Worm (Caenorhabditis elegans) whole organism, early embryonic: ENCODE measurements around the gene trpp-11.

Experiments
- B0310.2 ChIP-seq: sonication (generic microtip); optimal IDR thresholded peaks from 2 replicates; lab custom pipeline; 2016; ENCODE audit warnings: mild to moderate bottlenecking, missing genetic modification characterization, missing compliant biosample characterization
- F13C5.2 ChIP-seq: sonication (generic microtip); optimal IDR thresholded peaks from 2 replicates; lab custom pipeline; 2017; ENCODE audit warnings: mild to moderate bottlenecking, missing genetic modification characterization, inconsistent platforms, missing compliant biosample characterization
- aly-1 ChIP-seq: sonication (generic microtip); optimal IDR thresholded peaks from 2 replicates; lab custom pipeline; 2016; ENCODE audit warnings: missing genetic modification characterization, missing compliant biosample characterization
- ama-1 ChIP-seq: fragments of 150-350 bp; optimal IDR thresholded peaks from 2 replicates; lab custom pipeline; 2014
- ceh-13 ChIP-seq: fragments of 200-800 bp; sonication (Bioruptor generic); optimal IDR thresholded peaks from 2 replicates; lab custom pipeline; 2018; ENCODE audit warnings: mild to moderate bottlenecking, missing genetic modification characterization, missing compliant biosample characterization
- ceh-36 ChIP-seq: sonication (generic microtip); optimal IDR thresholded peaks from 2 replicates; lab custom pipeline; 2016; ENCODE audit warnings: missing genetic modification characterization, inconsistent platforms, missing compliant biosample characterization
- ets-7 ChIP-seq: sonication (generic microtip); optimal IDR thresholded peaks from 2 replicates; lab custom pipeline; 2016; ENCODE audit warnings: missing genotype, missing genetic modification characterization, missing compliant biosample characterization
- flt-1 ChIP-seq: fragments of 200-800 bp; sonication (Bioruptor generic); IDR thresholded peaks from 2 replicates; pipeline ENCODE4 v1.3.6; 2022; ENCODE audit warnings: missing genetic modification characterization, missing compliant biosample characterization
- hmbx-1 ChIP-seq: sonication (generic microtip); optimal IDR thresholded peaks from 2 replicates; lab custom pipeline; 2016; ENCODE audit warnings: mild to moderate bottlenecking, missing genetic modification characterization, missing compliant biosample characterization
- hmg-4 ChIP-seq: fragments of 200-800 bp; sonication (Bioruptor generic); optimal IDR thresholded peaks from 2 replicates; lab custom pipeline; 2018; ENCODE audit warnings: mild to moderate bottlenecking, missing genetic modification characterization, missing compliant biosample characterization
- hnd-1 ChIP-seq: sonication (generic microtip); optimal IDR thresholded peaks from 2 replicates; lab custom pipeline; 2016; ENCODE audit warnings: missing genetic modification characterization, missing compliant biosample characterization
- pes-1 ChIP-seq: fragments of 200-800 bp; sonication (Bioruptor generic); IDR thresholded peaks from 2 replicates; pipeline ENCODE4 v1.3.6; 2022; ENCODE audit warnings: missing genetic modification reagents, missing genetic modification characterization, missing compliant biosample characterization
- scrt-1 ChIP-seq: fragments of 200-800 bp; sonication (Bioruptor generic); IDR thresholded peaks from 2 replicates; pipeline ENCODE4 v1.3.6; 2022; ENCODE audit warnings: missing genetic modification characterization, missing compliant biosample characterization
- sea-1 ChIP-seq: fragments of 200-800 bp; sonication (Bioruptor generic); conservative IDR thresholded peaks from 2 replicates; pipeline ENCODE4 v1.3.6; 2022; ENCODE audit warnings: missing genetic modification characterization, missing compliant biosample characterization
- tbx-11 ChIP-seq: fragments of 200-800 bp; sonication (Bioruptor generic); IDR thresholded peaks from 2 replicates; pipeline ENCODE4 v1.3.6; 2022; ENCODE audit warnings: missing genetic modification characterization, missing compliant biosample characterization
- tbx-37 ChIP-seq: fragments of 200-800 bp; sonication (Bioruptor generic); conservative IDR thresholded peaks from 2 replicates; pipeline ENCODE4 v1.3.6; 2022; ENCODE audit warnings: missing genetic modification reagents, missing genetic modification characterization, missing compliant biosample characterization
- tra-4 ChIP-seq: sonication (generic microtip); optimal IDR thresholded peaks from 2 replicates; lab custom pipeline; 2017; ENCODE audit warnings: missing genetic modification characterization, missing compliant biosample characterization

The trpp-11 gene

DNA sequence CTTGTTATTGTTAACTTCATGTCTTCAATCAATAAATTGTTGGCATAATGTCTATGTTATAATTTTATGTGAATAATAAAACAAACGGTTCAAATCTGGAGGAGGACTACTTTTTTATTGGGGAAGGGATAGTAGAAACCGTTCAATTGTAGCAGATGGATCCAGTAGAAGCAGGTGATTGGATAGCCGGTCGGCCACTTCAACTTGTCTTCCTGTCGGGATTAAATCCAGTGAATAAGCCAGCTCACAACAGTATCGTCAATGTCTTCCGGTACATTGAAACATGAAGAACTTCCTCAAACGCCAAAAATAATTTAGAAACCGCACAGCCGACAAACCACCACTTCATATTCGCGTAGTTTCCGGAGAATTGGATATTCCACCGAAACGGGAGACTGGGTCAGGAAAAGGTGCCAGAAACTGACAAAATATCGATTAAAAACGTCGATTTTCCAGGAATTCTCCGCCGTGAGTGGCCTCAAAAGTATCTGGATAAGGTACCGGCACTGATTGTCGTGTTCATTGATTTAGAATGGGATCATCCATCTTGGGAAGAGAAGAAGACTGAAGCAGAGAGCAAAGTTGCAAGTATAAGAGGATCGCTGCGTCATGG lies at the start of gene trpp-11:
Gene trpp-11, plus strand, starts transcription at position 153 of the 613 bp plus-strand sequence.
- TF ChIP-seq hnd-1 (tag; lab: Kevin White, UChicago) (no peak), ets-7 (tag; lab: Kevin White, UChicago) (no peak), hmg-4 (no peak), tra-4 (no peak), ceh-36 (no peak), scrt-1 (GFP tag; lab: Robert Waterston, UW) (no peak), tbx-37 (GFP tag; lab: Robert Waterston, UW) (no peak), ama-1 (lab: Kevin White, UChicago) (no peak), F13C5.2 (tag; lab: Kevin White, UChicago) (no peak), pes-1 (GFP tag; lab: Robert Waterston, UW) (no peak), flt-1 (no peak), hmbx-1 (tag; lab: Kevin White, UChicago) (no peak), aly-1 (tag; lab: Kevin White, UChicago) (no peak), B0310.2 (tag; lab: Kevin White, UChicago) (no peak), tbx-11 (no peak), sea-1 (GFP tag; lab: Robert Waterston, UW) (no peak)

DNA sequence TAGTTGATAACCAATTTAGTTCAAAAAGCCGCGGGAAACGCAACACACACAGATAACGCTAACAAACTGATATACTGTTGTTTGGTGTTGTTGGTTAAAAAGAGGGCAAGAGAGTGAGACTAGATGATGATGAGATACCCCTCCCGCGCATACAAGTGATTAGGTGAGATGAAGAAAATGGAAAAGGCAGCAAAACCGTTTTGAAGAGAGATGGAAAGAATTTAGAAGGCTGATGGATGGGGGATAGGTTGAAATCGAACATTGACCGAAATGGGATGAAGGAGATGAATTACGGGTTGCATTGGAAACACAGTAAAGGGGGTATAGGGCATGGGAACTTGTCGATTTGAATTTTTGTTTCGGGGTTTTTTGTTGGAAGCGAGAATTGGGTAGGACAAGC lies 46.2 kb upstream of the trpp-11 start:
- TF ChIP-seq hmg-4 (no peak), tbx-11 (no peak), scrt-1 (GFP tag; lab: Robert Waterston, UW) (no peak), aly-1 (tag; lab: Kevin White, UChicago) (no peak), ceh-36 (no peak), B0310.2 (tag; lab: Kevin White, UChicago) (no peak), hmbx-1 (tag; lab: Kevin White, UChicago) (no peak), pes-1 (GFP tag; lab: Robert Waterston, UW) (no peak), ets-7 (tag; lab: Kevin White, UChicago) (no peak), tra-4 (no peak), hnd-1 (tag; lab: Kevin White, UChicago) (no peak), tbx-37 (GFP tag; lab: Robert Waterston, UW) (no peak), flt-1 (no peak), ceh-13 (GFP tag; lab: Kevin White, UChicago) (no peak), sea-1 (GFP tag; lab: Robert Waterston, UW) (no peak), ama-1 (lab: Kevin White, UChicago) (no peak), F13C5.2 (tag; lab: Kevin White, UChicago) (no peak)

DNA sequence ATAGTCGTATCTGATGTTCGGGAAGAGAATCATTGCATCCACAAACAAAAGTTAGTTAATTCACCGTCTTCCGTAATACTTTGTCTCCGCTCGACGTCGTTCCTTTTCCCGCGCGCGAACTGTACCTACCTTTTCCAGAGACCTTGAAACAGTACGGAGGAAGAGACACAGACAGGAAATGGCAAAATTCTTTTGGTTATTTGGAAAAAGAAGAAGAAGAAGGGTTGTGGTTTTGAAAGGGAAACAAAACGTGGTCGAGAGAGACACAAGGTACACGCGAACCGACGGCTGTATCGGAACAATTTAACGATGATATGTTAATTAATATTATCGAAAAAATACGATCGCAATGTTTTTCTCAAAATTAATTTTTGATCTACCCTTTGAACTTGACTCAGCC lies 44.9 kb upstream of the trpp-11 start:
- TF ChIP-seq ceh-36 (no peak), tbx-11 (no peak), F13C5.2 (tag; lab: Kevin White, UChicago) (no peak), scrt-1 (GFP tag; lab: Robert Waterston, UW) (no peak)

DNA sequence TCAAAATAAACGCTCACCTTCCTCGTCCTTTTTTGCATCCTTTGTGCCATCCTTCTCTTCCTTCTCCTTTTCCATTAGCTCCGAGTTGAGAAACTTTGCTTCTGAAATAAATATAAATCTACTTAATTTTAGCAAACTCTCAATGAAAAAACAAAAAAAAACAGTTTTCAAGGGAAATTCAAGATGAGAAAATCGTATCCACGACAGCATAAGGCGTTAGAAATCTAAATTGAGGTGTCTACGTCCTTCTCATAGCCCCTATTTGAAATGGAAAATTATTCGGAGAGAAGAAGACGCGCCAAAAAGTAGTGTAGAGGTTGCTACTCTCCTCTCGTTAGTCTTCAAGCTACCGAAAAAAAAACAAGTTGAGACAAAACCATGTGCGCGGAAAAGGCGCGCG lies 42.6 kb upstream of the trpp-11 start, which contains the start of gene pat-12:
Gene pat-12, minus strand, starts transcription at position 101 of the 400 bp plus-strand sequence.
- no peak for TF ChIP-seq tbx-11
- TF ChIP-seq B0310.2 (tag; lab: Kevin White, UChicago): no peak
- TF ChIP-seq ceh-13 (GFP tag; lab: Kevin White, UChicago): no peak
- TF ChIP-seq hmbx-1 (tag; lab: Kevin White, UChicago): no peak
- TF ChIP-seq hmg-4: no peak
- TF ChIP-seq sea-1 (GFP tag; lab: Robert Waterston, UW): no peak
- TF ChIP-seq ets-7 (tag; lab: Kevin White, UChicago): no peak
- no peak for TF ChIP-seq ama-1 (lab: Kevin White, UChicago)

DNA sequence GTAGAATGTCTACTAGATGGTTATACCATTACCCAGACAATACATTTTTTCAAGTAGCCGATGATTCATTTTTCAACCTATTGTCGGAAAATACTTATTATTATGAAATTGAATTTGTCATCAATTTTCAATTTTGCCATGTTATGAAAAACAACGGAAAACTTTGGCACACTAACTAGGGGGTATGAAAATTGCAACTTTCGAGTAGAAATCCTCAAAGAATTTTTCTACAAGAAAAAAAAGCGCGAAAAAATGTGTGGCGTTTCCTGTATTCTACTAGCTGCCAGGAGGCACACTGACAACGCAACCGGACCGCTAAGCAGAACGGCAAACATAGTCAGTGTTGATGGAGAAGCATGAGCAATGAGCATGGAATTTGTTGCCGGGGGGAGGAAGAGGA lies 40.6 kb upstream of the trpp-11 start:
- TF ChIP-seq ceh-13 (GFP tag; lab: Kevin White, UChicago) (no peak), tbx-37 (GFP tag; lab: Robert Waterston, UW) (no peak), F13C5.2 (tag; lab: Kevin White, UChicago) (no peak), B0310.2 (tag; lab: Kevin White, UChicago) (no peak), flt-1 (no peak), aly-1 (tag; lab: Kevin White, UChicago) (no peak), ama-1 (lab: Kevin White, UChicago) (no peak), pes-1 (GFP tag; lab: Robert Waterston, UW) (no peak), ets-7 (tag; lab: Kevin White, UChicago) (no peak), ceh-36 (no peak)

DNA sequence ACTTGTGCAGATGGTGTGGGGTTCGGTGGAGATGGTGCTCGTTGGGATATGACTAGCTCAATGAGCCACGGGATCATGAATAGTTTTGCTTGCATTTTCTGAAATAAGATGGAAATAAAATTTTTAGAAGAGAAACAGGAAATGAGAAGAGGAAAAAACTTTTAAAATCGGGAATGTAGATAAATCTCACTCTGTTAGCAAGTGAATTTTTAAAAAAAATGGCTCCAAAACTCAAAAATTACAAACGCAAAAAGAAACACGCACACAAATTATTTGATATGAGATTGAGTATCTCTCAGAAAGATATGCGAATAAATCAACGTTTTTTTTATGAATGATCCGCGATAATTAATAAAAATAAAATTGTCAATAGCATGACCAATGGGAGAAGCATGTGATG lies 37.0 kb upstream of the trpp-11 start, which contains the start of gene T17H7.7:
Gene T17H7.7, minus strand, starts transcription at position 101 of the 400 bp plus-strand sequence.
- no peak for TF ChIP-seq tbx-37 (GFP tag; lab: Robert Waterston, UW)
- TF ChIP-seq ceh-13 (GFP tag; lab: Kevin White, UChicago): no peak
- no peak for TF ChIP-seq ama-1 (lab: Kevin White, UChicago)
- no peak for TF ChIP-seq B0310.2 (tag; lab: Kevin White, UChicago)
- TF ChIP-seq F13C5.2 (tag; lab: Kevin White, UChicago): no peak
- TF ChIP-seq sea-1 (GFP tag; lab: Robert Waterston, UW): no peak
- TF ChIP-seq ceh-36: no peak
- no peak for TF ChIP-seq ets-7 (tag; lab: Kevin White, UChicago)
- no peak for TF ChIP-seq hmbx-1 (tag; lab: Kevin White, UChicago)
- no peak for TF ChIP-seq scrt-1 (GFP tag; lab: Robert Waterston, UW)
- no peak for TF ChIP-seq tbx-11
- TF ChIP-seq hnd-1 (tag; lab: Kevin White, UChicago): no peak
- TF ChIP-seq hmg-4: no peak
- TF ChIP-seq pes-1 (GFP tag; lab: Robert Waterston, UW): no peak
- no peak for TF ChIP-seq aly-1 (tag; lab: Kevin White, UChicago)
- no peak for TF ChIP-seq flt-1
- TF ChIP-seq tra-4: no peak

DNA sequence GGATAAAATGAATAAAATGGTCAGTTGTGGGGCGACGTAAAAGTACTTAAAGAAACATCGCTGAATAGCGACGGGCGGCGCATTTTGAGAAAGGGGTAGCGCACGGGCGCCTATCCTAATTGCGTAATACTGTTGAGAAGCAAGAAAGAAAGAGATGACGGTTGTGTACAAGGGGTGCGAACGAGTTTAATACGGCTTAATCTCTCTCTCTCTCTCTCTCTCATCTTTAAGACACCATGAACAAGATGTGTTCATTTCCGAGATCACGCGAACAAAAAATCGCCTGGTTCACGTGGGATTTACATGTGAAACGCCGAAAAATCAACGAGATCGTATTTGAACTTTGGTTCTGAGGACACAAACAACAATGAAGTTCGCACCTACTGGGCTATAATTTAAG lies 35.3 kb upstream of the trpp-11 start:
- TF ChIP-seq hmbx-1 (tag; lab: Kevin White, UChicago) (no peak), aly-1 (tag; lab: Kevin White, UChicago) (no peak), ets-7 (tag; lab: Kevin White, UChicago) (no peak), ceh-36 (no peak), tbx-11 (no peak), hmg-4 (no peak), flt-1 (no peak), tra-4 (no peak), ceh-13 (GFP tag; lab: Kevin White, UChicago) (no peak), ama-1 (lab: Kevin White, UChicago) (no peak), hnd-1 (tag; lab: Kevin White, UChicago) (no peak), sea-1 (GFP tag; lab: Robert Waterston, UW) (no peak), B0310.2 (tag; lab: Kevin White, UChicago) (no peak), F13C5.2 (tag; lab: Kevin White, UChicago) (no peak), tbx-37 (GFP tag; lab: Robert Waterston, UW) (no peak), scrt-1 (GFP tag; lab: Robert Waterston, UW) (no peak), pes-1 (GFP tag; lab: Robert Waterston, UW) (no peak)
